Worm (Caenorhabditis elegans): Measurements from ENCODE around the gene R02D5.24.

DNA sequence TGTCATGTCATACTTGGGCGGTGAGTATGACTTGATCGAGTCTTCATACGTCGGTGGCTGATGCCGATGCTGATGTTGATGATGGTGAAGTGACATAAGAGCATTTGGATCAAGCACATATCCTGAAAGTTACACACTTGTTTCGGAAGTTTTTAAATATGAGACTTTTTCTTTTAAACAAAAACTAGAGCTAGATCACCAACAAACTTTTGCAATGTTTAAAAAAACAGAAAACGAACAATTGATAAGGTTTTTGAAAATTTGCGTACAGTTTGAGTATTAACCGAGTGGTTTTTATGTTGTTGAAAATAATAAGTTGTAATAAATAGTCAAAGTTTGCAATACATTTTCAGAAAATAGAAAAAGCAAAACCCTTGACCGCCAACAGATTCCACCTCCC is 16.6 kb upstream of the R02D5.24 start, which contains the start of gene R02D5.4:
- TF ChIP-seq Y53F4B.3 (GFP tag; IDR thresholded peaks at IDR 0.05) (no peak), dox-1 (GFP tag; IDR thresholded peaks at IDR 0.05) (no peak), B0035.1 (tag; optimal IDR thresholded peaks at IDR 0.05) (no peak), efl-1 (GFP tag; optimal IDR thresholded peaks at IDR 0.05) (no peak), nfyb-1 (GFP tag; IDR thresholded peaks at IDR 0.05) (no peak), nhr-80 (tag; optimal IDR thresholded peaks at IDR 0.05) (no peak), F49E8.2 (tag; optimal IDR thresholded peaks at IDR 0.05; ENCODE audit: insufficient read depth) (no peak)
